Worm (Caenorhabditis elegans): ENCODE measurements around the gene col-145.
A peak's percentile ranks its signal among the peaks of the same experiment; 100 is the strongest.

col-145 gene

DNA sequence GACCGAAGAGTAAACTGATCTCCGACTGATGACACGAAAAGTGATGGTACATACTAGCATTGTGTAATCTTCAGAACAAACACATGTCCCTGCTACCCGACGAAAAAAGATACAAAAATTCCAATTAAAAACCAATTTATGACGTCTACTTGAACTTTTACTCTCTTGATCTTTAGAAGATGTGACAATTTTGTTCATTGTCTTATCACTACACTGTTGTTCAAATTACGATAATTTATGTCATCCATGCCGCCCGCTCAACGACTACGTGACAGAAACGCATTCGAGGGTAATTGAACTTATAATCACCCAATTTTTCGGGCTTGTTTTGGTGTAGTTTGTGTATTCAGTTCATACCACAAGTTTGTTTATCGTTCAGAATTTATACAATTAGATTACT, 18.9 kb downstream of the col-145 start:
- TF ChIP-seq jun-1 (tag; optimal IDR thresholded peaks at IDR 0.05) = no peak
- TF ChIP-seq fkh-8 (tag; optimal IDR thresholded peaks at IDR 0.05) = no peak
- no peak for TF ChIP-seq lin-35 (GFP tag; optimal IDR thresholded peaks at IDR 0.05)
- no peak for TF ChIP-seq isw-1 (GFP tag; IDR thresholded peaks at IDR 0.05)
- TF ChIP-seq elt-3 (tag; optimal IDR thresholded peaks at IDR 0.05) = peak in 2 of 6 experiments; percentile 15 to 53
- TF ChIP-seq nhr-19 (GFP tag; conservative IDR thresholded peaks at IDR 0.05) = no peak
- TF ChIP-seq nhr-85 (tag) = peak; percentile 27
- TF ChIP-seq nhr-20 (tag; optimal IDR thresholded peaks at IDR 0.05) = peak; percentile 74
- TF ChIP-seq hlh-17 (GFP tag; optimal IDR thresholded peaks at IDR 0.05; ENCODE audit: borderline replicate concordance) = no peak
- no peak for TF ChIP-seq nhr-47 (tag; optimal IDR thresholded peaks at IDR 0.05)
- no peak for TF ChIP-seq sox-4 (tag; optimal IDR thresholded peaks at IDR 0.05)
- TF ChIP-seq unc-30 (tag; optimal IDR thresholded peaks at IDR 0.05) = no peak
- no peak for TF ChIP-seq pag-3 (tag; optimal IDR thresholded peaks at IDR 0.05; ENCODE audit: borderline replicate concordance, insufficient read depth)
- no peak for TF ChIP-seq ets-5 (GFP tag; IDR thresholded peaks at IDR 0.05)
- no peak for TF ChIP-seq lir-3 (tag; optimal IDR thresholded peaks at IDR 0.05; ENCODE audit: poor library complexity)
- TF ChIP-seq F16B12.6 (tag; optimal IDR thresholded peaks at IDR 0.05) = no peak
- TF ChIP-seq aly-2 (tag; optimal IDR thresholded peaks at IDR 0.05) = no peak
- no peak for TF ChIP-seq unc-62 (GFP tag; optimal IDR thresholded peaks at IDR 0.05)
- TF ChIP-seq ztf-4 (tag; optimal IDR thresholded peaks at IDR 0.05) = no peak
- TF ChIP-seq zip-4 (GFP tag; optimal IDR thresholded peaks at IDR 0.05) = no peak
- TF ChIP-seq blmp-1 (tag; optimal IDR thresholded peaks at IDR 0.05) = peak; percentile 60
- peak; percentile 14 for TF ChIP-seq nhr-71 (tag; optimal IDR thresholded peaks at IDR 0.05)
- no peak for TF ChIP-seq rnt-1 (tag; optimal IDR thresholded peaks at IDR 0.05)
- TF ChIP-seq mef-2 (tag; optimal IDR thresholded peaks at IDR 0.05) = no peak
- no peak for TF ChIP-seq unc-86 (tag; optimal IDR thresholded peaks at IDR 0.05)
- no peak for TF ChIP-seq lin-15B (tag; optimal IDR thresholded peaks at IDR 0.05)
- TF ChIP-seq C04F5.9 (tag; optimal IDR thresholded peaks at IDR 0.05) = no peak
- no peak for TF ChIP-seq nhr-77 (tag; optimal IDR thresholded peaks at IDR 0.05)
- no peak for TF ChIP-seq pqm-1 (tag; optimal IDR thresholded peaks at IDR 0.05)
- no peak for TF ChIP-seq egl-27 (tag; optimal IDR thresholded peaks at IDR 0.05)
- peak; percentile 19 for TF ChIP-seq lin-14 (GFP tag; optimal IDR thresholded peaks at IDR 0.05)
- no peak for TF ChIP-seq irx-1 (tag; optimal IDR thresholded peaks at IDR 0.05)
- no peak for TF ChIP-seq efl-1 (optimal IDR thresholded peaks at IDR 0.05)
- TF ChIP-seq efl-1 (GFP tag; optimal IDR thresholded peaks at IDR 0.05 in 1 of 2) = peak in 1 of 2 experiments; percentile 73
- TF ChIP-seq efl-3 (GFP tag; optimal IDR thresholded peaks at IDR 0.05) = no peak
- no peak for TF ChIP-seq ceh-88 (GFP tag; IDR thresholded peaks at IDR 0.05)
- no peak for TF ChIP-seq Y116A8C.19 (tag; optimal IDR thresholded peaks at IDR 0.05; ENCODE audit: borderline replicate concordance)
- no peak for TF ChIP-seq swsn-7 (tag; optimal IDR thresholded peaks at IDR 0.05)
- TF ChIP-seq ceh-63 (GFP tag; optimal IDR thresholded peaks at IDR 0.05) = no peak
- no peak for TF ChIP-seq elt-2 (tag; optimal IDR thresholded peaks at IDR 0.05)

DNA sequence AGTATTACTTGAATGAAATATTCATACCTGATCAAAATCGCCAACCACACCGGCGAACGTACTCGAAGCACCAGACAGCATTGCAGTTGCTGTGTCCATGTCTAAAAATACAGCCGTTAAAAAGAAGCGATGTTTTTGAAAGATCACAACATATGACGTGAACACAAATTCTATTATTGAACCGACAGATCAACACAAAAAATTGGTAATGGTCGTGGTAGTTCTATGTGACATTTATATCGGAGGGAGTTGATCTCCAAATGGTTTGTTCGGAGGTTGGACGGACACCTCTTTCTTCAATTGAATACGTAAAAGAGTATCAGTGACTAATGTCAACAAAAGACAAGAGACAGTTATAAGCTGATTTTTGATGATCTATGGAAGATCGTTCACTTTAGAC, 21.5 kb downstream of the col-145 start, which contains the start of gene pitr-3:
Gene pitr-3, minus strand, starts transcription at position 101 of the 400 bp plus-strand sequence.
- no peak for TF ChIP-seq xbp-1 (tag; optimal IDR thresholded peaks at IDR 0.05)
- TF ChIP-seq zip-4 (GFP tag; optimal IDR thresholded peaks at IDR 0.05) = no peak
- TF ChIP-seq nhr-28 (tag; optimal IDR thresholded peaks at IDR 0.05) = no peak
- TF ChIP-seq lin-13 (GFP tag; optimal IDR thresholded peaks at IDR 0.05) = no peak
- no peak for TF ChIP-seq grh-1 (GFP tag; IDR thresholded peaks at IDR 0.05)
- no peak for TF ChIP-seq blmp-1 (tag; optimal IDR thresholded peaks at IDR 0.05)
- TF ChIP-seq sox-4 (tag; optimal IDR thresholded peaks at IDR 0.05) = no peak
- TF ChIP-seq nhr-71 (tag; optimal IDR thresholded peaks at IDR 0.05) = no peak
- no peak for TF ChIP-seq mab-9 (GFP tag; IDR thresholded peaks at IDR 0.05)
- no peak for TF ChIP-seq egl-27 (tag; optimal IDR thresholded peaks at IDR 0.05)
- no peak for TF ChIP-seq egl-13 (tag; optimal IDR thresholded peaks at IDR 0.05)
- no peak for TF ChIP-seq mep-1 (tag; optimal IDR thresholded peaks at IDR 0.05)
- no peak for TF ChIP-seq sptf-1 (tag; optimal IDR thresholded peaks at IDR 0.05)
- TF ChIP-seq ama-1 (optimal IDR thresholded peaks at IDR 0.05) = no peak
- TF ChIP-seq swsn-7 (tag; optimal IDR thresholded peaks at IDR 0.05) = no peak
- TF ChIP-seq hlh-17 (GFP tag; optimal IDR thresholded peaks at IDR 0.05; ENCODE audit: borderline replicate concordance) = no peak
- TF ChIP-seq ets-5 (GFP tag; IDR thresholded peaks at IDR 0.05) = no peak
- no peak for TF ChIP-seq C16A3.4 (tag; optimal IDR thresholded peaks at IDR 0.05)
- TF ChIP-seq mdl-1 (tag; optimal IDR thresholded peaks at IDR 0.05) = no peak
- TF ChIP-seq ceh-8 (GFP tag; optimal IDR thresholded peaks at IDR 0.05) = no peak
